Worm (Caenorhabditis elegans) whole organism, young adult: Measurements from ENCODE around the gene C10C6.13.
A peak's percentile ranks its signal among the peaks of the same experiment; 100 is the strongest.
"Not testable (repeated sequence)": the region's sequence is repeated elsewhere in the genome, so short reads cannot be mapped to it uniquely, and the experiment has no call there.

Experiments
- B0035.1 ChIP-seq: sonication (generic microtip); optimal IDR thresholded peaks from 2 replicates; lab custom pipeline; 2016; ENCODE audit warnings: missing genetic modification characterization, mild to moderate bottlenecking, missing compliant biosample characterization, missing genotype, missing genetic modification reagents
- B0261.1 ChIP-seq: sonication (generic microtip); optimal IDR thresholded peaks from 2 replicates; lab custom pipeline; 2016; ENCODE audit warnings: mild to moderate bottlenecking, missing genetic modification characterization, moderate library complexity, missing compliant biosample characterization
- C17E4.6 ChIP-seq: fragments of 200-800 bp; sonication (Bioruptor generic); IDR thresholded peaks from 2 replicates; pipeline ENCODE4 v1.3.6; 2022; ENCODE audit warnings: missing genetic modification reagents, missing genetic modification characterization, missing compliant biosample characterization
- F10E7.11 ChIP-seq: sonication (generic microtip); optimal IDR thresholded peaks from 2 replicates; lab custom pipeline; 2017; ENCODE audit warnings: mild to moderate bottlenecking, missing genetic modification characterization, moderate library complexity, missing compliant biosample characterization
- F22D6.2 ChIP-seq: sonication (generic microtip); optimal IDR thresholded peaks from 2 replicates; lab custom pipeline; 2016; ENCODE audit warnings: mild to moderate bottlenecking, missing genetic modification characterization, missing compliant biosample characterization
- F33H1.4 ChIP-seq: fragments of 200-800 bp; sonication (Bioruptor generic); IDR thresholded peaks from 2 replicates; pipeline ENCODE4 v1.3.6; 2022; ENCODE audit warnings: missing genetic modification reagents, missing genetic modification characterization, missing compliant biosample characterization
- F57C9.4 ChIP-seq: sonication (generic microtip); optimal IDR thresholded peaks from 2 replicates; lab custom pipeline; 2017; ENCODE audit warnings: mild to moderate bottlenecking, missing genetic modification characterization, missing compliant biosample characterization
- K11D2.4 ChIP-seq: fragments of 200-800 bp; sonication (Bioruptor generic); IDR thresholded peaks from 2 replicates; pipeline ENCODE4 v1.3.6; 2022; ENCODE audit warnings: missing genetic modification reagents, missing genetic modification characterization, missing compliant biosample characterization
- K12H6.12 ChIP-seq: fragments of 200-800 bp; sonication (Bioruptor generic); optimal IDR thresholded peaks from 2 replicates; lab custom pipeline; 2018; ENCODE audit warnings: mild to moderate bottlenecking, missing genetic modification characterization, missing compliant biosample characterization
- Y53G8AR.9 ChIP-seq: fragments of 200-800 bp; sonication (Bioruptor generic); conservative IDR thresholded peaks from 2 replicates; pipeline ENCODE4 v1.3.6; 2022; ENCODE audit warnings: missing genetic modification reagents, missing genetic modification characterization, missing compliant biosample characterization
- Y56A3A.18 ChIP-seq: fragments of 200-800 bp; sonication (Bioruptor generic); IDR thresholded peaks from 2 replicates; pipeline ENCODE4 v1.3.6; 2022; ENCODE audit warnings: missing genetic modification reagents, missing genetic modification characterization, missing compliant biosample characterization
- atf-7 ChIP-seq: sonication (generic microtip); optimal IDR thresholded peaks from 2 replicates; lab custom pipeline; 2017; ENCODE audit warnings: mild to moderate bottlenecking, missing genetic modification characterization, missing compliant biosample characterization
- bed-1 ChIP-seq: fragments of 200-800 bp; sonication (Bioruptor generic); IDR thresholded peaks from 2 replicates; pipeline ENCODE4 v1.3.6; 2022; ENCODE audit warnings: missing genetic modification reagents, missing genetic modification characterization, missing compliant biosample characterization
- cebp-1 ChIP-seq, 2 experiments: fragments of 200-800 bp in 1 of 2; sonication (Bioruptor generic) in 1 of 2; sonication (generic microtip) in 1 of 2; IDR thresholded peaks in 1 of 2; optimal IDR thresholded peaks in 1 of 2; 2 replicates each; pipeline versions ENCODE4 v1.3.6 to Lab custom; 2017 to 2022; ENCODE audit warnings: missing compliant biosample characterization in 2 of 2, missing genetic modification characterization in 2 of 2, mild to moderate bottlenecking in 1 of 2, missing genetic modification reagents in 1 of 2, moderate library complexity in 1 of 2
- dpl-1 ChIP-seq: fragments of 150-350 bp; optimal IDR thresholded peaks from 2 replicates; lab custom pipeline; 2014; ENCODE audit warnings: missing biosample characterization, missing genetic modification reagents, missing genetic modification characterization
- ekl-4 ChIP-seq: fragments of 200-800 bp; sonication (Bioruptor generic); IDR thresholded peaks from 2 replicates; pipeline ENCODE4 v1.3.6; 2022; ENCODE audit warnings: missing genetic modification reagents, missing genetic modification characterization, missing compliant biosample characterization
- hlh-12 ChIP-seq: sonication (generic microtip); optimal IDR thresholded peaks from 2 replicates; lab custom pipeline; 2016; ENCODE audit warnings: missing genetic modification characterization, missing compliant biosample characterization
- hmg-1.2 ChIP-seq: fragments of 200-800 bp; sonication (Bioruptor generic); IDR thresholded peaks from 2 replicates; pipeline ENCODE4 v1.3.6; 2022; ENCODE audit warnings: missing genetic modification reagents, missing genetic modification characterization, missing compliant biosample characterization
- lag-1 ChIP-seq: fragments of 200-800 bp; sonication (Bioruptor generic); IDR thresholded peaks from 2 replicates; pipeline ENCODE4 v1.3.6; 2022; ENCODE audit warnings: missing genetic modification reagents, missing genetic modification characterization, missing compliant biosample characterization
- let-607 ChIP-seq, 2 experiments: fragments of 200-800 bp in 1 of 2; sonication (Bioruptor generic) in 1 of 2; sonication (generic microtip) in 1 of 2; optimal IDR thresholded peaks; 2 replicates each; lab custom pipeline; 2016 to 2018; ENCODE audit warnings: mild to moderate bottlenecking in 2 of 2, missing compliant biosample characterization in 2 of 2, missing genetic modification characterization in 2 of 2, moderate library complexity in 2 of 2, missing genotype in 1 of 2
- lin-26 ChIP-seq: fragments of 200-800 bp; sonication (Bioruptor generic); IDR thresholded peaks from 2 replicates; pipeline ENCODE4 v1.3.6; 2022; ENCODE audit warnings: missing genetic modification reagents, missing genetic modification characterization, missing compliant biosample characterization
- lin-35 ChIP-seq, 3 experiments: fragments of 150-350 bp in 2 of 3; sonication (generic microtip) in 1 of 3; optimal IDR thresholded peaks; 2 replicates each; lab custom pipeline; 2014 to 2018; ENCODE audit warnings: missing biosample characterization in 3 of 3, missing genetic modification characterization in 3 of 3, missing genetic modification reagents in 3 of 3
- lin-40 ChIP-seq: sonication (generic microtip); optimal IDR thresholded peaks from 2 replicates; lab custom pipeline; 2016; ENCODE audit warnings: missing genetic modification characterization, mild to moderate bottlenecking, missing compliant biosample characterization, missing genotype, missing genetic modification reagents
- lir-1 ChIP-seq: fragments of 200-800 bp; sonication (Bioruptor generic); conservative IDR thresholded peaks from 2 replicates; pipeline ENCODE4 v1.3.6; 2022; ENCODE audit warnings: missing genetic modification reagents, missing genetic modification characterization, missing compliant biosample characterization
- lsl-1 ChIP-seq: fragments of 200-800 bp; sonication (Bioruptor generic); optimal IDR thresholded peaks from 2 replicates; lab custom pipeline; 2018; ENCODE audit warnings: mild to moderate bottlenecking, missing genetic modification characterization, moderate library complexity, missing compliant biosample characterization
- madf-3 ChIP-seq: fragments of 200-800 bp; sonication (Bioruptor generic); IDR thresholded peaks from 2 replicates; pipeline ENCODE4 v1.3.6; 2022; ENCODE audit warnings: missing genetic modification reagents, missing genetic modification characterization, missing compliant biosample characterization
- madf-6 ChIP-seq: fragments of 200-800 bp; sonication (Bioruptor generic); IDR thresholded peaks from 2 replicates; pipeline ENCODE4 v1.3.6; 2022; ENCODE audit warnings: missing genetic modification reagents, missing genetic modification characterization, missing compliant biosample characterization
- madf-8 ChIP-seq: fragments of 200-800 bp; sonication (Bioruptor generic); conservative IDR thresholded peaks from 2 replicates; pipeline ENCODE4 v1.3.6; 2022; ENCODE audit warnings: missing genetic modification reagents, missing genetic modification characterization, missing compliant biosample characterization
- mcd-1 ChIP-seq: fragments of 200-800 bp; sonication (Bioruptor generic); IDR thresholded peaks from 2 replicates; pipeline ENCODE4 v1.3.6; 2022; ENCODE audit warnings: missing genetic modification reagents, missing genetic modification characterization, missing compliant biosample characterization
- mel-28 ChIP-seq: sonication (generic microtip); optimal IDR thresholded peaks from 2 replicates; lab custom pipeline; 2016; ENCODE audit warnings: borderline replicate concordance, mild to moderate bottlenecking, missing genetic modification characterization, missing compliant biosample characterization
- mxl-1 ChIP-seq: sonication (generic microtip); optimal IDR thresholded peaks from 2 replicates; lab custom pipeline; 2016; ENCODE audit warnings: missing genetic modification characterization, missing compliant biosample characterization
- nfya-2 ChIP-seq: fragments of 200-800 bp; sonication (Bioruptor generic); IDR thresholded peaks from 2 replicates; pipeline ENCODE4 v1.3.6; 2022; ENCODE audit warnings: missing genetic modification reagents, missing genetic modification characterization, missing compliant biosample characterization
- nfyb-1 ChIP-seq: fragments of 200-800 bp; sonication (Bioruptor generic); IDR thresholded peaks from 2 replicates; pipeline ENCODE4 v1.3.6; 2022; ENCODE audit warnings: missing genetic modification reagents, missing genetic modification characterization, missing compliant biosample characterization
- rcor-1 ChIP-seq: fragments of 200-800 bp; sonication (Bioruptor generic); IDR thresholded peaks from 2 replicates; pipeline ENCODE4 v1.3.6; 2022; ENCODE audit warnings: missing genetic modification reagents, missing genetic modification characterization, missing compliant biosample characterization
- rpc-1 ChIP-seq, 2 experiments: fragments of 150-350 bp in 1 of 2; sonication (generic microtip) in 1 of 2; optimal IDR thresholded peaks; 2 replicates each; lab custom pipeline; 2014 to 2018; ENCODE audit warnings: missing biosample characterization in 1 of 2, missing genetic modification characterization in 1 of 2, missing genetic modification reagents in 1 of 2, missing genotype in 1 of 2
- tbp1 ChIP-seq: fragments of 200-800 bp; sonication (Bioruptor generic); optimal IDR thresholded peaks from 2 replicates; lab custom pipeline; 2018; ENCODE audit warnings: mild to moderate bottlenecking, missing genetic modification characterization, missing compliant biosample characterization
- unc-62 ChIP-seq: fragments of 150-350 bp; optimal IDR thresholded peaks from 2 replicates; lab custom pipeline; 2014; ENCODE audit warnings: missing biosample characterization, missing genetic modification reagents, missing genetic modification characterization
- xnd-1 ChIP-seq: sonication (generic microtip); optimal IDR thresholded peaks from 2 replicates; lab custom pipeline; 2016; ENCODE audit warnings: missing genotype, missing genetic modification reagents, missing genetic modification characterization, missing compliant biosample characterization
- zfh-2 ChIP-seq: fragments of 200-800 bp; sonication (Bioruptor generic); conservative IDR thresholded peaks from 2 replicates; pipeline ENCODE4 v1.3.6; 2022; ENCODE audit warnings: missing genetic modification reagents, missing genetic modification characterization, missing compliant biosample characterization
- zim-3 ChIP-seq: sonication (generic microtip); optimal IDR thresholded peaks from 2 replicates; lab custom pipeline; 2017; ENCODE audit warnings: mild to moderate bottlenecking, missing genetic modification characterization, moderate library complexity, missing compliant biosample characterization
- ztf-3 ChIP-seq: fragments of 200-800 bp; sonication (Bioruptor generic); optimal IDR thresholded peaks from 2 replicates; lab custom pipeline; 2018; ENCODE audit warnings: mild to moderate bottlenecking, missing genetic modification characterization, missing compliant biosample characterization

The C10C6.13 gene

DNA sequence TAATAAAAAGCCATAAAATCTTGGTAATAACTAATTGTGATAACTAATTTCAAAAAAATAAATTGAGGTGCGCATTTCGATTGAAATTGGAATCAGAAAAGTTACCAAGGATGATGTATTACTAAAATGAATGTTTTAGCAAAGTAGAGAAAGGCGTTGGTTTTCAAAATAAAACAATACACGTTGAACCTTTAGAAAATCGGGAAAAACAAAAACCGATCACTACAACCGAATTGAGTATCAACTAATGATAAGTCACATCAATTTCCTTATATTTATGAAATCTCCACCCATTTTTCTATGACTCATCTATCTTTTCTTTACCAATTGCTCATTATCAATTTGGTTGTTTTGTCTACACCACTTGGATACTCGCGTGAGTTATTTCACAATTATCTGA is 30.9 kb upstream of the C10C6.13 start, which contains the start of gene H21P03.10:
Gene H21P03.10 (plus strand): TSS at position 301 of the 400 bp plus-strand sequence.
- no peak for TF ChIP-seq F10E7.11 (tag; lab: Kevin White, UChicago)
- no peak for TF ChIP-seq Y53G8AR.9 (GFP tag; lab: Robert Waterston, UW)
- no peak for TF ChIP-seq madf-3
- TF ChIP-seq rcor-1 (GFP tag; lab: Robert Waterston, UW) = no peak
- TF ChIP-seq mel-28 (tag; lab: Kevin White, UChicago) = no peak
- no peak for TF ChIP-seq xnd-1 (tag; lab: Kevin White, UChicago)
- no peak for TF ChIP-seq C17E4.6 (GFP tag; lab: Robert Waterston, UW)
- no peak for TF ChIP-seq lag-1 (GFP tag; lab: Robert Waterston, UW)
- TF ChIP-seq mcd-1 (GFP tag; lab: Robert Waterston, UW) = no peak
- TF ChIP-seq ztf-3 = no peak
- TF ChIP-seq zfh-2 (GFP tag; lab: Robert Waterston, UW) = no peak
- no peak for TF ChIP-seq madf-8
- no peak for TF ChIP-seq K11D2.4 (GFP tag; lab: Robert Waterston, UW)
- no peak for TF ChIP-seq hlh-12 (tag; lab: Kevin White, UChicago)
- TF ChIP-seq let-607 (tag; optimal IDR thresholded peaks at IDR 0.05; lab: Kevin White, UChicago) = no peak
- TF ChIP-seq nfya-2 (GFP tag; lab: Robert Waterston, UW) = no peak
- TF ChIP-seq, all 124 proteins: peak for 0

DNA sequence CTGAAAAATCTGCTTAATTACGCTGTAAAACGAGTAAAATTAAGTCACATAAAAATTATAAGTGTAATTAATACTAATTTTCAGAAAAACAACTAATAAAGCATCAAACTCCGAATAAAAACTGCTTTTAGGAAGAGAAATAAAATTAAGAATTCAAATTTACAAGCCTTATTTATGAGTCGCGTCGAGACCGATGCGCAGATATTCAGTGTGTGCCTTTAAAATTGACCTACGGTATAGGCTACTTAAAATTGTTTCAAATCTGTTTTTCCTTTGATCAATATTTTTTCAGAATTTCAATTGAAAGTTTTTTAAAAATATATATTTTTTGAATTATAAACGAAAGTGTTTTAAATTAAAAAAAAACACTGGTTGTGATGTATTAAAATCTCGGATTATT is 28.6 kb upstream of the C10C6.13 start, which contains the start of gene sms-1:
Gene sms-1 (minus strand): TSS at position 6 of the 400 bp plus-strand sequence.
- TF ChIP-seq unc-62 (GFP tag; lab: Kevin White, UChicago) = no peak
- TF ChIP-seq K12H6.12 (tag; lab: Kevin White, UChicago) = no peak
- TF ChIP-seq madf-8 = peak; percentile 63
- peak; percentile 90 for TF ChIP-seq xnd-1 (tag; lab: Kevin White, UChicago)
- peak; percentile 92 for TF ChIP-seq madf-6 (GFP tag; lab: Robert Waterston, UW)
- peak; percentile 86 for TF ChIP-seq F33H1.4 (GFP tag; lab: Robert Waterston, UW)
- peak; percentile 89 for TF ChIP-seq lsl-1
- no peak for TF ChIP-seq bed-1
- TF ChIP-seq, all 124 proteins: peak for 5

DNA sequence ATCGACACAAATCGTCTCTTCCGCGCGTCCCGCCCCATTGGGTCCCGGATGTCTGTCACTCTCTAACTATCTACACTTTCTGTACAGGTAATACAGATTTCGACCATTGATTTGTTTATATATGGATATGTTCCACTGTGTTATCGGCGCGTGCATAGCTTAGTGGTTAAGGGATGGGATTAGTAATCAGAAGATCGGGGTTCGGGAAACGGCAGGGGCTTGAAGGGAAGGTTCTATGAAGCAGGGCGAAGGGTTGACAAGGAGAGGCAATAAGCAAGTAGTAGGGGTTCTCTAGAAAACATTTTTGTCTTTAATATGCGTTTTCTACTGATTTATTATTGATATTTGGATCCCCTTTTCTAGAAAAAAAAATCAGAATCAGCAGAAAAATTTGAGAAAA is 27.8 kb upstream of the C10C6.13 start:
- TF ChIP-seq rpc-1 (optimal IDR thresholded peaks at IDR 0.05; lab: Kevin White, UChicago) = not testable (repeated sequence)
- TF ChIP-seq rpc-1 (tag; optimal IDR thresholded peaks at IDR 0.05; lab: Kevin White, UChicago) = peak; percentile 58
- 0 out of 2 replicates have a peak, but pooled peaks have one; percentile 34 for TF ChIP-seq nfyb-1 (GFP tag; lab: Robert Waterston, UW)
- TF ChIP-seq madf-6 (GFP tag; lab: Robert Waterston, UW) = peak; percentile 55; the same call in 1 of the 2 replicates
- TF ChIP-seq tbp1 (GFP tag; lab: Kevin White, UChicago) = peak; percentile 82
- TF ChIP-seq rcor-1 (GFP tag; lab: Robert Waterston, UW) = 0 out of 2 replicates have a peak, but pooled peaks have one; percentile 6
- TF ChIP-seq B0261.1 = peak; percentile 3
- TF ChIP-seq madf-3 = 0 out of 2 replicates have a peak, but pooled peaks have one; percentile 24
- TF ChIP-seq F33H1.4 (GFP tag; lab: Robert Waterston, UW) = 0 out of 2 replicates have a peak, but pooled peaks have one; percentile 12
- peak; percentile 72 for TF ChIP-seq lin-26

DNA sequence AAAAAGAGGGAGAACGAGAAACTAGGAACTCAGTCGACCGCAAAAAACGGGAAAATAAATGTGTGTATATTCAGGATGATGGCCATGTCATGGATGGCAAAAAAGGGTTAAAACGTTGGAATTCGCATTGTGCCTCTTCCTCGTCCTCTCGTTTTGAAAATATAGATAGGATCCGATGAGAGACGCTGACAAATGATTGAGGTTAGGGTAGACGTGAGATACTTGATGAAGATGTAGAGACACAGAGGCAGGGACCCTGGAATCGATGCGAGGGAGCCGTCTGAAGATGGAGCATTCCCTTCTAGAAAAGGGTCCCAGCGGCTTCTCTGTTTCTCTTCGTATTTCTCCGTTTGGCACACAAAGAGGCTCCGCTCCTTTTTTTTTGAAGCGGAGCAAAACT is 25.4 kb upstream of the C10C6.13 start:
- TF ChIP-seq rpc-1 (optimal IDR thresholded peaks at IDR 0.05; lab: Kevin White, UChicago) = no peak
- no peak for TF ChIP-seq rpc-1 (tag; optimal IDR thresholded peaks at IDR 0.05; lab: Kevin White, UChicago)
- TF ChIP-seq atf-7 = no peak
- TF ChIP-seq cebp-1 (GFP tag; IDR thresholded peaks at IDR 0.05; lab: Robert Waterston, UW) = no peak
- TF ChIP-seq cebp-1 (tag; optimal IDR thresholded peaks at IDR 0.05; lab: Kevin White, UChicago) = no peak
- TF ChIP-seq dpl-1 = no peak
- TF ChIP-seq hmg-1.2 (GFP tag; lab: Robert Waterston, UW) = peak; percentile 18; the same call in 1 of the 2 replicates
- no peak for TF ChIP-seq B0035.1 (tag; lab: Kevin White, UChicago)
- TF ChIP-seq lin-35 (GFP tag; optimal IDR thresholded peaks at IDR 0.05; lab: Kevin White, UChicago) = peak in 1 of 3 experiments; percentile 5
- no peak for TF ChIP-seq F22D6.2
- TF ChIP-seq F57C9.4 = no peak
- TF ChIP-seq mxl-1 (tag; lab: Kevin White, UChicago) = no peak
- TF ChIP-seq mel-28 (tag; lab: Kevin White, UChicago) = no peak
- TF ChIP-seq lin-40 = peak; percentile 18
- no peak for TF ChIP-seq zim-3
- no peak for TF ChIP-seq Y53G8AR.9 (GFP tag; lab: Robert Waterston, UW)
- TF ChIP-seq lir-1 (GFP tag; lab: Robert Waterston, UW) = no peak
- no peak for TF ChIP-seq lag-1 (GFP tag; lab: Robert Waterston, UW)
- TF ChIP-seq Y56A3A.18 (GFP tag; lab: Robert Waterston, UW) = no peak
- no peak for TF ChIP-seq ekl-4 (GFP tag; lab: Robert Waterston, UW)
- TF ChIP-seq K12H6.12 (tag; lab: Kevin White, UChicago) = no peak
